Fruit fly (Drosophila melanogaster): ENCODE measurements around the gene CG2983.

The CG2983 gene

dm6 chr2L:2872968-2873728 is 25.7 kb downstream of the CG2983 start (continued):
- peak; percentile 79; the same call in 2 of the 4 replicates for TF ChIP-seq chinmo (GFP tag; IDR thresholded peaks at IDR 0.05; ENCODE audit: partially characterized antibody)
- no peak for TF ChIP-seq peb (GFP tag; IDR thresholded peaks at IDR 0.05)
- no peak for TF ChIP-seq Sin3A (optimal IDR thresholded peaks at IDR 0.05)
- no peak for TF ChIP-seq Oaz (GFP tag; IDR thresholded peaks at IDR 0.05)
- no peak for TF ChIP-seq CG31441 (GFP tag; IDR thresholded peaks at IDR 0.05)
- TF ChIP-seq CG13424 (tag; optimal IDR thresholded peaks at IDR 0.05): peak; percentile 8
- TF ChIP-seq emc (GFP tag; optimal IDR thresholded peaks at IDR 0.05): no peak
- no peak for TF ChIP-seq CrebB (tag; optimal IDR thresholded peaks at IDR 0.05)
- TF ChIP-seq slp2 (GFP tag; optimal IDR thresholded peaks at IDR 0.05): no peak
- TF ChIP-seq CG14965 (GFP tag; optimal IDR thresholded peaks at IDR 0.05; ENCODE audit: borderline replicate concordance): no peak
- no peak for TF ChIP-seq Usf (GFP tag; optimal IDR thresholded peaks at IDR 0.05)
- TF ChIP-seq dpn (GFP tag; optimal IDR thresholded peaks at IDR 0.05): peak in 1 of 2 experiments; percentile 31
- TF ChIP-seq CG6791 (GFP tag; IDR thresholded peaks at IDR 0.05; ENCODE audit: partially characterized antibody): no peak
- peak; percentile 58 for TF ChIP-seq Rfx (GFP tag; IDR thresholded peaks at IDR 0.05)
- TF ChIP-seq MBD-R2 (GFP tag; IDR thresholded peaks at IDR 0.05): no peak
- TF ChIP-seq CG12071 (GFP tag; optimal IDR thresholded peaks at IDR 0.05): no peak
- no peak for TF ChIP-seq Deaf1 (tag; optimal IDR thresholded peaks at IDR 0.05)
- no peak for TF ChIP-seq pfk (GFP tag; optimal IDR thresholded peaks at IDR 0.05)
- no peak for TF ChIP-seq jing (GFP tag; optimal IDR thresholded peaks at IDR 0.05)
- no peak for TF ChIP-seq pan (optimal IDR thresholded peaks at IDR 0.05)
- peak in 1 of 2 experiments; percentile 57 for TF ChIP-seq pan (GFP tag; optimal IDR thresholded peaks at IDR 0.05 in 1 of 2, IDR thresholded peaks at IDR 0.05 in 1 of 2)
- TF ChIP-seq CG31388 (GFP tag; optimal IDR thresholded peaks at IDR 0.05): no peak
- TF ChIP-seq CG18011 (GFP tag; optimal IDR thresholded peaks at IDR 0.05): no peak
- TF ChIP-seq Med (GFP tag): peak; percentile 79
- TF ChIP-seq CG4820 (GFP tag; optimal IDR thresholded peaks at IDR 0.05): peak; percentile 2
- TF ChIP-seq D19B (GFP tag; optimal IDR thresholded peaks at IDR 0.05): no peak
- TF ChIP-seq ap (GFP tag; IDR thresholded peaks at IDR 0.05): no peak
- TF ChIP-seq Ptx1 (GFP tag; IDR thresholded peaks at IDR 0.05): peak; percentile 44; the same call in 1 of the 2 replicates
- no peak for TF ChIP-seq CG12299 (tag; optimal IDR thresholded peaks at IDR 0.05)
- TF ChIP-seq Hr78 (GFP tag; optimal IDR thresholded peaks at IDR 0.05): peak in 1 of 2 experiments; percentile 66
- TF ChIP-seq usp (GFP tag; optimal IDR thresholded peaks at IDR 0.05): no peak
- TF ChIP-seq btn (GFP tag; optimal IDR thresholded peaks at IDR 0.05): no peak
- no peak for TF ChIP-seq CG12236 (GFP tag; optimal IDR thresholded peaks at IDR 0.05)
- no peak for TF ChIP-seq Optix (GFP tag; IDR thresholded peaks at IDR 0.05)
- TF ChIP-seq Asciz (GFP tag; optimal IDR thresholded peaks at IDR 0.05): no peak
- TF ChIP-seq CG11247 (GFP tag; IDR thresholded peaks at IDR 0.05): no peak
- TF ChIP-seq al (GFP tag; IDR thresholded peaks at IDR 0.05): peak; percentile 33; the same call in 1 of the 2 replicates
- TF ChIP-seq CG12104 (GFP tag; optimal IDR thresholded peaks at IDR 0.05): no peak
- no peak for TF ChIP-seq org-1 (GFP tag; optimal IDR thresholded peaks at IDR 0.05)
- TF ChIP-seq CG7357 (GFP tag; IDR thresholded peaks at IDR 0.05): no peak
- no peak for TF ChIP-seq CG11456 (GFP tag; IDR thresholded peaks at IDR 0.05)

dm6 chr2L:2873729-2874127 is 26.3 kb downstream of the CG2983 start:
- TF ChIP-seq Dll (GFP tag; IDR thresholded peaks at IDR 0.05; ENCODE audit: partially characterized antibody) (no peak), dm (GFP tag; optimal IDR thresholded peaks at IDR 0.05) (peak; percentile 68), YL-1 (GFP tag; optimal IDR thresholded peaks at IDR 0.05) (no peak), onecut (GFP tag; IDR thresholded peaks at IDR 0.05) (peak; percentile 79), hth (optimal IDR thresholded peaks at IDR 0.05) (no peak), Max (GFP tag; optimal IDR thresholded peaks at IDR 0.05) (peak; percentile 20), HLH3B (GFP tag; IDR thresholded peaks at IDR 0.05) (0 out of 2 replicates have a peak, but pooled peaks have one; percentile 2), jing (GFP tag; optimal IDR thresholded peaks at IDR 0.05) (no peak), bigmax (GFP tag; optimal IDR thresholded peaks at IDR 0.05) (peak; percentile 71), Atf6 (GFP tag; IDR thresholded peaks at IDR 0.05) (0 out of 2 replicates have a peak, but pooled peaks have one; percentile 3)

All from whole organism, embryonic.